Fruit fly (Drosophila melanogaster) whole organism, embryonic: ENCODE data around the gene rost.

Experiments
- Abd-B ChIP-seq: fragments of 200-800 bp; sonication (Bioruptor generic); optimal IDR thresholded peaks from 2 replicates; lab custom pipeline; 2018; ENCODE audit warnings: missing biosample characterization, mild to moderate bottlenecking, missing genetic modification characterization, moderate library complexity
- Antp ChIP-seq: fragments of 200-800 bp; sonication (Bioruptor generic); optimal IDR thresholded peaks from 3 replicates; lab custom pipeline; 2016; ENCODE audit warnings: missing biosample characterization, missing genetic modification characterization
- Atf-2 ChIP-seq: fragments of 200-800 bp; sonication (Bioruptor generic); optimal IDR thresholded peaks from 2 replicates; lab custom pipeline; 2016; ENCODE audit warnings: missing biosample characterization, missing genetic modification characterization
- Awh ChIP-seq: fragments of 200-800 bp; sonication (Bioruptor generic); IDR thresholded peaks from 2 replicates; pipeline ENCODE4, ENCODE4 v1.3.6; 2022; ENCODE audit warnings: missing biosample characterization, missing genetic modification characterization
- CG10543 ChIP-seq: fragments of 200-800 bp; sonication (Bioruptor generic); optimal IDR thresholded peaks from 3 replicates; lab custom pipeline; 2017; ENCODE audit warnings: missing biosample characterization, mild to moderate bottlenecking, missing genetic modification characterization, moderate library complexity
- CG10565 ChIP-seq: fragments of 200-800 bp; sonication (Bioruptor generic); optimal IDR thresholded peaks from 3 replicates; lab custom pipeline; 2016; ENCODE audit warnings: missing biosample characterization, mild to moderate bottlenecking, missing genetic modification characterization
- CG12219 ChIP-seq: fragments of 200-800 bp; sonication (Bioruptor generic); optimal IDR thresholded peaks from 3 replicates; lab custom pipeline; 2018; ENCODE audit warnings: missing biosample characterization, mild to moderate bottlenecking, missing genetic modification characterization
- CG14441 ChIP-seq: fragments of 200-800 bp; sonication (Bioruptor generic); IDR thresholded peaks from 2 replicates; pipeline ENCODE4 v1.3.6; 2022; ENCODE audit warnings: missing biosample characterization, missing genetic modification characterization
- CG15011 ChIP-seq: fragments of 200-800 bp; sonication (Bioruptor generic); optimal IDR thresholded peaks from 3 replicates; lab custom pipeline; 2018; ENCODE audit warnings: missing biosample characterization, mild to moderate bottlenecking, missing genetic modification characterization
- CG15479 ChIP-seq: fragments of 200-800 bp; sonication (Bioruptor generic); optimal IDR thresholded peaks from 3 replicates; lab custom pipeline; 2019; ENCODE audit warnings: missing biosample characterization, mild to moderate bottlenecking, missing genetic modification characterization, moderate library complexity
- CG17186 ChIP-seq: fragments of 200-800 bp; sonication (Bioruptor generic); optimal IDR thresholded peaks from 3 replicates; lab custom pipeline; 2017; ENCODE audit warnings: missing biosample characterization, missing genetic modification reagents, missing genetic modification characterization
- CG18011 ChIP-seq: fragments of 200-800 bp; sonication (Bioruptor generic); optimal IDR thresholded peaks from 2 replicates; lab custom pipeline; 2017; ENCODE audit warnings: missing biosample characterization, missing genetic modification characterization, mild to moderate bottlenecking, moderate library complexity, missing genotype
- CG3281 ChIP-seq: fragments of 200-800 bp; sonication (Bioruptor generic); optimal IDR thresholded peaks from 3 replicates; lab custom pipeline; 2017; ENCODE audit warnings: missing biosample characterization, mild to moderate bottlenecking, missing genetic modification characterization
- CG33213 ChIP-seq: fragments of 200-800 bp; sonication (Bioruptor generic); optimal IDR thresholded peaks from 3 replicates; lab custom pipeline; 2016; ENCODE audit warnings: missing biosample characterization, missing genetic modification characterization
- CG43689 ChIP-seq: fragments of 200-800 bp; sonication (Bioruptor generic); IDR thresholded peaks from 2 replicates; pipeline ENCODE4 v1.3.6; 2022; ENCODE audit warnings: missing biosample characterization, missing genetic modification characterization
- CG4404 ChIP-seq: fragments of 200-800 bp; sonication (Bioruptor generic); IDR thresholded peaks from 2 replicates; pipeline ENCODE4 v1.3.6; 2022; ENCODE audit warnings: missing biosample characterization, missing genetic modification characterization
- CG4424 ChIP-seq: fragments of 200-800 bp; sonication (Bioruptor generic); optimal IDR thresholded peaks from 3 replicates; lab custom pipeline; 2016; ENCODE audit warnings: missing biosample characterization, missing genetic modification characterization
- CG5180 ChIP-seq: fragments of 200-800 bp; sonication (Bioruptor generic); optimal IDR thresholded peaks from 3 replicates; lab custom pipeline; 2017; ENCODE audit warnings: missing biosample characterization, missing genetic modification characterization, mild to moderate bottlenecking, moderate library complexity, missing genetic modification reagents
- CG7271 ChIP-seq: fragments of 200-800 bp; sonication (Bioruptor generic); optimal IDR thresholded peaks from 2 replicates; lab custom pipeline; 2018; ENCODE audit warnings: missing biosample characterization, mild to moderate bottlenecking, missing genetic modification characterization, moderate library complexity
- Camta ChIP-seq: fragments of 200-800 bp; sonication (Bioruptor generic); optimal IDR thresholded peaks from 2 replicates; lab custom pipeline; 2016; ENCODE audit warnings: missing biosample characterization, missing genetic modification characterization
- CrebB ChIP-seq: fragments of 200-800 bp; sonication (Bioruptor generic); optimal IDR thresholded peaks from 3 replicates; lab custom pipeline; 2018; ENCODE audit warnings: missing biosample characterization, mild to moderate bottlenecking, missing genetic modification characterization
- Dad ChIP-seq: fragments of 200-800 bp; sonication (Bioruptor generic); optimal IDR thresholded peaks from 3 replicates; lab custom pipeline; 2016; ENCODE audit warnings: missing biosample characterization, missing genetic modification characterization
- Dbx ChIP-seq: fragments of 200-800 bp; sonication (Bioruptor generic); IDR thresholded peaks from 3 replicates; pipeline ENCODE4 v1.3.6; 2022; ENCODE audit warnings: missing biosample characterization, missing genetic modification characterization
- Dip2 ChIP-seq: fragments of 200-800 bp; sonication (Bioruptor generic); IDR thresholded peaks from 2 replicates; pipeline ENCODE4 v1.3.6; 2022; ENCODE audit warnings: missing biosample characterization, missing genetic modification characterization
- Drgx ChIP-seq: fragments of 200-800 bp; sonication (Bioruptor generic); IDR thresholded peaks from 2 replicates; pipeline ENCODE4 v1.3.6; 2022; ENCODE audit warnings: missing biosample characterization, missing genetic modification characterization
- ERR ChIP-seq: fragments of 200-800 bp; sonication (Bioruptor generic); optimal IDR thresholded peaks from 2 replicates; lab custom pipeline; 2016; ENCODE audit warnings: missing biosample characterization, missing genetic modification characterization
- Fer2 ChIP-seq: fragments of 200-800 bp; sonication (Bioruptor generic); optimal IDR thresholded peaks from 2 replicates; lab custom pipeline; 2018; ENCODE audit warnings: missing biosample characterization, mild to moderate bottlenecking, missing genetic modification characterization, moderate library complexity
- H15 ChIP-seq: fragments of 200-800 bp; sonication (Bioruptor generic); IDR thresholded peaks from 3 replicates; pipeline ENCODE4 v1.3.6; 2022; ENCODE audit warnings: missing biosample characterization, missing genetic modification characterization
- MBD-R2 ChIP-seq: fragments of 200-800 bp; sonication (Bioruptor generic); IDR thresholded peaks from 2 replicates; pipeline ENCODE4 v1.3.6; 2022; ENCODE audit warnings: missing biosample characterization, missing genetic modification characterization
- Meics ChIP-seq: fragments of 200-800 bp; sonication (Bioruptor generic); optimal IDR thresholded peaks from 2 replicates; lab custom pipeline; 2017; ENCODE audit warnings: missing biosample characterization, mild to moderate bottlenecking, missing genetic modification characterization
- Nf-YA ChIP-seq: fragments of 200-800 bp; sonication (Bioruptor generic); IDR thresholded peaks from 2 replicates; pipeline ENCODE4 v1.3.6; 2022; ENCODE audit warnings: missing biosample characterization, missing genetic modification characterization
- Sin3A ChIP-seq: fragments of >200 bp; optimal IDR thresholded peaks from 2 replicates; lab custom pipeline; 2018
- Sry-β ChIP-seq: fragments of 200-800 bp; sonication (Bioruptor generic); optimal IDR thresholded peaks from 2 replicates; lab custom pipeline; 2018; ENCODE audit warnings: missing biosample characterization, mild to moderate bottlenecking, missing genetic modification characterization, moderate library complexity
- Sry-δ ChIP-seq: fragments of 200-800 bp; sonication (Bioruptor generic); optimal IDR thresholded peaks from 2 replicates; lab custom pipeline; 2016; ENCODE audit warnings: missing biosample characterization, missing genetic modification characterization
- Xbp1 ChIP-seq: fragments of 200-800 bp; sonication (Bioruptor generic); optimal IDR thresholded peaks from 3 replicates; lab custom pipeline; 2016; ENCODE audit warnings: missing biosample characterization, mild to moderate bottlenecking, missing genetic modification characterization
- bigmax ChIP-seq: fragments of 200-800 bp; sonication (Bioruptor generic); optimal IDR thresholded peaks from 2 replicates; lab custom pipeline; 2018; ENCODE audit warnings: missing biosample characterization, mild to moderate bottlenecking, missing genetic modification characterization
- chm ChIP-seq: fragments of 200-800 bp; sonication (Bioruptor generic); IDR thresholded peaks from 2 replicates; pipeline ENCODE4 v1.3.6; 2022; ENCODE audit warnings: missing biosample characterization, missing genetic modification characterization
- corto ChIP-seq: fragments of 200-800 bp; sonication (Bioruptor generic); optimal IDR thresholded peaks from 2 replicates; lab custom pipeline; 2016; ENCODE audit warnings: missing biosample characterization, mild to moderate bottlenecking, missing genetic modification characterization, moderate library complexity
- croc ChIP-seq: fragments of 200-800 bp; sonication (Bioruptor generic); conservative IDR thresholded peaks from 3 replicates; pipeline ENCODE4 v1.3.6; 2022; ENCODE audit warnings: missing biosample characterization, missing genetic modification characterization
- dysf ChIP-seq: fragments of 200-800 bp; sonication (Bioruptor generic); IDR thresholded peaks from 3 replicates; pipeline ENCODE4 v1.3.6; 2022; ENCODE audit warnings: missing biosample characterization, missing genetic modification characterization
- eve ChIP-seq, 2 experiments: fragments of >200 bp; optimal IDR thresholded peaks; 2 replicates each; lab custom pipeline; 2017; ENCODE audit warnings: missing biosample characterization in 2 of 2, missing genetic modification characterization in 2 of 2
- fd96Cb ChIP-seq: fragments of 200-800 bp; sonication (Bioruptor generic); optimal IDR thresholded peaks from 2 replicates; lab custom pipeline; 2018; ENCODE audit warnings: missing biosample characterization, mild to moderate bottlenecking, missing genetic modification characterization, moderate library complexity
- gro ChIP-seq: fragments of 200-800 bp; sonication (Bioruptor generic); optimal IDR thresholded peaks from 2 replicates; lab custom pipeline; 2016; ENCODE audit warnings: missing biosample characterization, missing genetic modification characterization
- gsb ChIP-seq: fragments of 200-800 bp; sonication (Bioruptor generic); IDR thresholded peaks from 2 replicates; pipeline ENCODE4 v1.3.6; 2022; ENCODE audit warnings: missing biosample characterization, missing genetic modification characterization
- kni ChIP-seq: fragments of 200-800 bp; sonication (Bioruptor generic); optimal IDR thresholded peaks from 3 replicates; lab custom pipeline; 2017; ENCODE audit warnings: mild to moderate bottlenecking, missing biosample characterization, missing genetic modification reagents, missing genetic modification characterization
- sd ChIP-seq: fragments of 200-800 bp; sonication (Bioruptor generic); optimal IDR thresholded peaks from 3 replicates; lab custom pipeline; 2018; ENCODE audit warnings: missing biosample characterization, mild to moderate bottlenecking, missing genetic modification characterization, moderate library complexity
- so ChIP-seq: fragments of 200-800 bp; sonication (Bioruptor generic); IDR thresholded peaks from 3 replicates; pipeline ENCODE4 v1.3.6; 2022; ENCODE audit warnings: missing biosample characterization, missing genetic modification characterization
- sug ChIP-seq: fragments of 200-800 bp; optimal IDR thresholded peaks from 2 replicates; lab custom pipeline; 2019; ENCODE audit warnings: missing biosample characterization, mild to moderate bottlenecking, missing genetic modification characterization, moderate library complexity
- yki ChIP-seq: fragments of >200 bp; optimal IDR thresholded peaks from 3 replicates; lab custom pipeline; 2018
- zfh1 ChIP-seq: fragments of 200-800 bp; sonication (Bioruptor generic); IDR thresholded peaks from 3 replicates; pipeline ENCODE4 v1.3.6; 2022; ENCODE audit warnings: missing biosample characterization, missing genetic modification characterization

Gene rost

DNA sequence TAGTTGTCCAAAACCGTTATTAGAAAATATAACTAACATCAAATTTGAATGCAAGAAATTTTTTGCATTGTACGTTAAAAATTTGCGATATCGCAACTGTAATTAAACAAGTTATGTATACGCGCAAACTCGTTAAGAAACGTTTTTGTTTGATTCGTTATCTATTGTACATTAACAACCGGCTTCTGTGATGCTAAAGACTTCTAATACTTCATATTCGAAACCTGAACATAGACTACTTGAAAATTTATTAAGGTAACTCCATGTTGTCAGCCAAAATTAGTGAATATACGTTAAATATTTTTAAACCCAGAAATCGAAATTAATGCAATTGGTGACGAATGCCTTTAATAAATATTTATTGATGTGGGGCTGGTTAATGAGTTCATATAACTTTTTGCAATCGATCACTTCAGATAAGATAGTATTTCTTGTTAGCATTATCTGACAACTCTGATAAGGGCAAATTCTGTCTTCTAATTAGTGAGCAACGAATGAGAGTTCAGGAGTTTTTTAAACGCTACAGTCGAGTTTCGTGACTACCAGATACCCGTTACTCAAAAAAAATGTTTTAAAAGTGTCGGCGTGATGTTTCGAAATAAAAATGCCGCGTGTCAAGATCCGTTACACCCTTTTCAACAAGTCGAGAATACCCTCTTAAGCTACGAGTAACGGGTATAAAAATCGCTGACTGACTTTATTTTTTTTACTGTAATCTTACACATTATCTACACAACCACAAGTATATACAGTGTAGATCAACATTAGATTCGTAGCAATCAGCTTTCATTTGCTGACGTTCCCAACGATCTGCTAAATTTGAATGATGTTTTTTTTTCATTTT lies 36.9 kb downstream of the rost start (continued):
- no peak for TF ChIP-seq Fer2 (tag; lab: Kevin White, UChicago)
- TF ChIP-seq CG15011 (GFP tag; lab: Kevin White, UChicago), result no peak
- TF ChIP-seq CG5180 (GFP tag; lab: Kevin White, UChicago), result peak; percentile 5
- no peak for TF ChIP-seq so (GFP tag; lab: Robert Waterston, UW)
- no peak for TF ChIP-seq Camta (GFP tag; lab: Kevin White, UChicago)
- peak; percentile 10 for TF ChIP-seq Sry-δ (GFP tag; lab: Kevin White, UChicago)
- no peak for TF ChIP-seq CG4404 (GFP tag; lab: Robert Waterston, UW)
- no peak for TF ChIP-seq CG43689 (GFP tag; lab: Robert Waterston, UW)
- peak; percentile 28 for TF ChIP-seq CG3281 (GFP tag; lab: Kevin White, UChicago)
- TF ChIP-seq corto, result no peak
- peak; percentile 49 for TF ChIP-seq CG4424 (GFP tag; lab: Kevin White, UChicago)
- TF ChIP-seq CrebB (tag; lab: Kevin White, UChicago), result no peak
- peak; percentile 51 for TF ChIP-seq CG33213 (GFP tag; lab: Kevin White, UChicago)
- no peak for TF ChIP-seq CG7271 (tag; lab: Kevin White, UChicago)
- TF ChIP-seq Abd-B, result no peak
- peak; percentile 41; the same call in 1 of the 3 replicates for TF ChIP-seq Dbx
- no peak for TF ChIP-seq CG17186 (GFP tag; lab: Kevin White, UChicago)
- no peak for TF ChIP-seq kni
- peak; percentile 77 for TF ChIP-seq Drgx (GFP tag; lab: Robert Waterston, UW)
- TF ChIP-seq ERR (GFP tag; lab: Kevin White, UChicago), result no peak
- TF ChIP-seq CG10565, result no peak
- TF ChIP-seq dysf (GFP tag; lab: Robert Waterston, UW), result no peak
- peak; percentile 49 for TF ChIP-seq Antp
- no peak for TF ChIP-seq Sry-β (GFP tag; lab: Kevin White, UChicago)
- no peak for TF ChIP-seq Awh (GFP tag; lab: Robert Waterston, UW)
- no peak for TF ChIP-seq fd96Cb
- no peak for TF ChIP-seq CG10543 (GFP tag; lab: Kevin White, UChicago)
- TF ChIP-seq zfh1, result 0 out of 3 replicates have a peak, but pooled peaks have one; percentile 22
- TF ChIP-seq yki (lab: Kevin White, UChicago), result no peak
- no peak for TF ChIP-seq Atf-2 (GFP tag; lab: Kevin White, UChicago)
- no peak for TF ChIP-seq bigmax
- TF ChIP-seq H15 (GFP tag; lab: Robert Waterston, UW), result no peak
- TF ChIP-seq chm (GFP tag; lab: Robert Waterston, UW), result 0 out of 2 replicates have a peak, but pooled peaks have one; percentile 17
- TF ChIP-seq Dad (GFP tag; lab: Kevin White, UChicago), result no peak
- peak; percentile 30 for TF ChIP-seq CG12219 (GFP tag; lab: Kevin White, UChicago)
- no peak for TF ChIP-seq Dip2 (GFP tag; lab: Robert Waterston, UW)
- peak; percentile 32; the same call in 1 of the 2 replicates for TF ChIP-seq MBD-R2
- TF ChIP-seq Nf-YA (GFP tag; lab: Robert Waterston, UW), result no peak
- TF ChIP-seq gro (GFP tag; lab: Kevin White, UChicago), result peak; percentile 17
- TF ChIP-seq gsb (GFP tag; lab: Robert Waterston, UW), result no peak
- peak; percentile 28 for TF ChIP-seq Xbp1
- peak; percentile 56 for TF ChIP-seq CG14441 (GFP tag; lab: Robert Waterston, UW)
- peak; percentile 97 for TF ChIP-seq CG18011 (GFP tag; lab: Kevin White, UChicago)
- TF ChIP-seq sug (tag; lab: Kevin White, UChicago), result peak; percentile 54
- TF ChIP-seq eve (GFP tag; optimal IDR thresholded peaks at IDR 0.05; lab: Kevin White, UChicago), result peak in 1 of 2 experiments; percentile 68
- TF ChIP-seq sd (tag; lab: Kevin White, UChicago), result peak; percentile 32
- no peak for TF ChIP-seq Sin3A
- no peak for TF ChIP-seq croc (GFP tag; lab: Robert Waterston, UW)
- TF ChIP-seq CG15479, result no peak
- TF ChIP-seq Meics (GFP tag; lab: Kevin White, UChicago), result peak; percentile 77
